Fruit fly (Drosophila melanogaster) whole organism, wandering third instar larva: ENCODE data around the gene CG10089.
A peak's percentile ranks its signal among the peaks of the same experiment; 100 is the strongest.

ENCODE experiments used
- Abd-B ChIP-seq: fragments of >200 bp; optimal IDR thresholded peaks from 2 replicates; lab custom pipeline; 2017; ENCODE audit warnings: missing biosample characterization, missing genetic modification characterization
- CG32264 ChIP-seq: fragments of 200-800 bp; sonication (Bioruptor generic); optimal IDR thresholded peaks from 2 replicates; lab custom pipeline; 2016; ENCODE audit warnings: missing biosample characterization, missing genetic modification characterization
- CG9705 ChIP-seq: fragments of 200-800 bp; sonication (Bioruptor generic); optimal IDR thresholded peaks from 2 replicates; lab custom pipeline; 2018; ENCODE audit warnings: missing biosample characterization, mild to moderate bottlenecking, missing genetic modification characterization
- CrebA ChIP-seq: fragments of 200-800 bp; sonication (Bioruptor generic); optimal IDR thresholded peaks from 2 replicates; lab custom pipeline; 2016; ENCODE audit warnings: missing biosample characterization, mild to moderate bottlenecking, missing genetic modification characterization, borderline replicate concordance
- Dfd ChIP-seq: fragments of >200 bp; optimal IDR thresholded peaks from 2 replicates; lab custom pipeline; 2017; ENCODE audit warnings: missing biosample characterization, missing genetic modification characterization
- Dif ChIP-seq: fragments of 200-275, 200-300 bp; sonication (Bioruptor generic); optimal IDR thresholded peaks from 2 replicates; lab custom pipeline; 2018; ENCODE audit warnings: missing biosample characterization, missing genetic modification characterization; ENCODE audit not compliant: partially characterized antibody
- GATAd ChIP-seq: sonication (Bioruptor generic); optimal IDR thresholded peaks from 2 replicates; lab custom pipeline; 2016; ENCODE audit warnings: missing biosample characterization, missing genetic modification characterization
- HLH106 ChIP-seq: fragments of 200-800 bp; optimal IDR thresholded peaks from 3 replicates; lab custom pipeline; 2019; ENCODE audit warnings: missing biosample characterization, mild to moderate bottlenecking, missing genetic modification characterization, moderate library complexity
- Hnf4 ChIP-seq: fragments of 200-800 bp; sonication (Bioruptor generic); optimal IDR thresholded peaks from 2 replicates; lab custom pipeline; 2016; ENCODE audit warnings: missing biosample characterization, mild to moderate bottlenecking, missing genetic modification characterization
- Hr78 ChIP-seq: fragments of >200 bp; optimal IDR thresholded peaks from 2 replicates; lab custom pipeline; 2017; ENCODE audit warnings: missing biosample characterization, missing genetic modification characterization
- Hr83 ChIP-seq: fragments of 200-300 bp; sonication (Bioruptor generic); optimal IDR thresholded peaks from 2 replicates; lab custom pipeline; 2016; ENCODE audit warnings: missing biosample characterization, mild to moderate bottlenecking, missing genetic modification characterization, moderate library complexity; ENCODE audit not compliant: poor library complexity, severe bottlenecking
- Jra ChIP-seq: sonication (Bioruptor generic); optimal IDR thresholded peaks from 2 replicates; lab custom pipeline; 2016; ENCODE audit warnings: missing biosample characterization, missing genetic modification characterization
- Mio ChIP-seq: sonication (Bioruptor generic); optimal IDR thresholded peaks from 2 replicates; lab custom pipeline; 2016; ENCODE audit warnings: missing biosample characterization, missing genetic modification characterization
- Myc ChIP-seq: fragments of >200 bp; optimal IDR thresholded peaks from 2 replicates; lab custom pipeline; 2017
- N ChIP-seq: fragments of >200 bp; optimal IDR thresholded peaks from 2 replicates; lab custom pipeline; 2018; ENCODE audit warnings: missing biosample characterization, missing external identifiers, missing genetic modification characterization
- OdsH ChIP-seq: fragments of 200-800 bp; sonication (Bioruptor generic); optimal IDR thresholded peaks from 2 replicates; lab custom pipeline; 2016; ENCODE audit warnings: missing biosample characterization, mild to moderate bottlenecking, missing genetic modification characterization
- Rel ChIP-seq, 2 experiments: fragments of 200-800 bp; sonication (Bioruptor generic) in 1 of 2; optimal IDR thresholded peaks; 2 replicates in 1 of 2; 3 replicates in 1 of 2; lab custom pipeline; 2016 to 2019; ENCODE audit warnings: mild to moderate bottlenecking in 2 of 2, missing biosample characterization in 2 of 2, missing genetic modification characterization in 2 of 2, moderate library complexity in 1 of 2
- Sp1 ChIP-seq: fragments of 200-800 bp; sonication (Bioruptor generic); optimal IDR thresholded peaks from 3 replicates; lab custom pipeline; 2019; ENCODE audit warnings: missing biosample characterization, mild to moderate bottlenecking, missing genetic modification characterization, moderate library complexity
- Vsx2 ChIP-seq: fragments of 200-300, 225-300 bp; sonication (Bioruptor generic); optimal IDR thresholded peaks from 2 replicates; lab custom pipeline; 2018; ENCODE audit warnings: missing biosample characterization, missing genetic modification characterization; ENCODE audit not compliant: partially characterized antibody
- br ChIP-seq: fragments of 200-800 bp; sonication (Bioruptor generic); optimal IDR thresholded peaks from 2 replicates; lab custom pipeline; 2016; ENCODE audit warnings: missing biosample characterization, missing genetic modification characterization
- brk ChIP-seq: fragments of 200-800 bp; sonication (Bioruptor generic); optimal IDR thresholded peaks from 2 replicates; lab custom pipeline; 2016; ENCODE audit warnings: missing biosample characterization, mild to moderate bottlenecking, missing genetic modification characterization
- dl ChIP-seq, 2 experiments: fragments of 175-275, 200-275 bp in 1 of 2; fragments of 200-275 bp in 1 of 2; sonication (Bioruptor generic); optimal IDR thresholded peaks; lab custom pipeline; 2018; ENCODE audit warnings: mild to moderate bottlenecking in 2 of 2, missing biosample characterization in 2 of 2, missing genetic modification characterization in 2 of 2, moderate library complexity in 2 of 2; ENCODE audit not compliant: partially characterized antibody in 2 of 2, insufficient read depth in 1 of 2
- dmrt93B ChIP-seq: fragments of 200-800 bp; sonication (Bioruptor generic); optimal IDR thresholded peaks from 2 replicates; lab custom pipeline; 2018; ENCODE audit warnings: missing biosample characterization, mild to moderate bottlenecking, missing genetic modification characterization
- dsf ChIP-seq: sonication (Bioruptor generic); optimal IDR thresholded peaks from 2 replicates; lab custom pipeline; 2016; ENCODE audit warnings: missing biosample characterization, missing genetic modification characterization, borderline replicate concordance
- ey ChIP-seq: fragments of 200-800 bp; sonication (Bioruptor generic); optimal IDR thresholded peaks from 2 replicates; lab custom pipeline; 2016; ENCODE audit warnings: missing biosample characterization, missing genetic modification characterization
- foxo ChIP-seq, 2 experiments: fragments of 200-800 bp; sonication (Bioruptor generic); optimal IDR thresholded peaks; 2 replicates in 1 of 2; 3 replicates in 1 of 2; lab custom pipeline; 2016 to 2017; ENCODE audit warnings: missing biosample characterization in 2 of 2, missing genetic modification characterization in 2 of 2
- fru ChIP-seq: fragments of 200-800 bp; sonication (Bioruptor generic); optimal IDR thresholded peaks from 3 replicates; lab custom pipeline; 2016; ENCODE audit warnings: missing biosample characterization, mild to moderate bottlenecking, missing genetic modification characterization
- h ChIP-seq: fragments of 200-800 bp; sonication (Bioruptor generic); optimal IDR thresholded peaks from 3 replicates; lab custom pipeline; 2016; ENCODE audit warnings: missing biosample characterization, mild to moderate bottlenecking, missing genetic modification characterization
- jim ChIP-seq: fragments of 175-275, 200-325 bp; sonication (Bioruptor generic); optimal IDR thresholded peaks from 2 replicates; lab custom pipeline; 2016; ENCODE audit warnings: missing biosample characterization, mild to moderate bottlenecking, missing genetic modification characterization
- lola ChIP-seq: fragments of >200 bp; optimal IDR thresholded peaks from 2 replicates; lab custom pipeline; 2017; ENCODE audit warnings: missing biosample characterization, missing genetic modification characterization
- pan ChIP-seq: fragments of >200 bp; optimal IDR thresholded peaks from 2 replicates; lab custom pipeline; 2017
- psq ChIP-seq: fragments of 200-800 bp; sonication (Bioruptor generic); optimal IDR thresholded peaks from 3 replicates; lab custom pipeline; 2017; ENCODE audit warnings: missing biosample characterization, mild to moderate bottlenecking, missing genetic modification characterization, moderate library complexity
- rgr ChIP-seq: fragments of 200-800 bp; sonication (Bioruptor generic); optimal IDR thresholded peaks from 3 replicates; lab custom pipeline; 2016; ENCODE audit warnings: missing biosample characterization, mild to moderate bottlenecking, missing genetic modification characterization
- sage ChIP-seq: fragments of 200-800 bp; sonication (Bioruptor generic); optimal IDR thresholded peaks from 2 replicates; lab custom pipeline; 2016; ENCODE audit warnings: missing biosample characterization, mild to moderate bottlenecking, missing genetic modification characterization
- sv ChIP-seq: fragments of 200-800 bp; sonication (Bioruptor generic); optimal IDR thresholded peaks from 3 replicates; lab custom pipeline; 2016; ENCODE audit warnings: missing biosample characterization, missing genetic modification characterization
- tai ChIP-seq: sonication (Bioruptor generic); optimal IDR thresholded peaks from 2 replicates; lab custom pipeline; 2016; ENCODE audit warnings: missing biosample characterization, missing genetic modification characterization
- usp ChIP-seq: fragments of >200 bp; optimal IDR thresholded peaks from 2 replicates; lab custom pipeline; 2017; ENCODE audit warnings: missing biosample characterization, missing genetic modification characterization
- woc ChIP-seq: sonication (Bioruptor generic); optimal IDR thresholded peaks from 2 replicates; lab custom pipeline; 2016; ENCODE audit warnings: missing biosample characterization, mild to moderate bottlenecking, missing genetic modification characterization

Gene CG10089

DNA sequence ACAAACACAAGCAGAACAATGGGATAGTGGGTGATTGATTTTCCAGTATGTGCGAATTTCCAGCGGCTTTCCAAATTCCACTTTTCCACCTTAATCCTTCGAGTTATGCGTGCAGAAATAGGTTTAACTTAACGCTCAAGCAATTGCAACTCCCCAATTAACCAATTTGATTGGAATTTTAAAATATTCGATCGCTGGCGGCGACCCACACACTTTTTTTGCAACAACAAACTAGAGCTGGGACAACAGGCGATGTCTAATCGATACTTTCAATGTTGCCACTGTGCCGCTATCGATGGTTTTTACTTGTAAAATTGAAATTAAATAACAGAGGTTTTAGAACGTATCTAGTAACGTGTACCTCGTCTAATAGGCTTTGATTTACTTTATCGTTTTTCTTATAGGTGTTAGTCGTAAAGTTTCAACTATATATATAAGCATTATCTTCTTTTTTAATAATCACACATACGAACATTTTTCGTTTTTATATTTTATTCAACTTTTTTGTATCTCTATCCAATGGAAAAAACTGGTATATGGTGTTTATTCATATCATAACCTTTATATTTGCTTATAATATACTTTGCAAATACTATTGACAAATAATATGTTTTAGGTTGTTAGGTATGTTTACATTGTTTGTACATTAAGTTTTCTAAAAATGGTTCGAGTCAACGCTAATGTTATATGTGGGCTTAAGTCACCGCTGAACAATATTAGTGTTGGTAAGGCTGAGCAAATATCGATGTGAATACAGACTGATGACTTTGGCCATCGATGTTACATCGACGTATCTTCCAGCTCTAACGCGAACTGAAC lies 11.7 kb upstream of the CG10089 start, which contains the start of the genes Abp1 and Tgi:
Abp1 (minus strand) TSS at position 240 of the 819 bp plus-strand sequence.
Tgi (plus strand) TSS at position 757 of the 819 bp plus-strand sequence.
- no peak for TF ChIP-seq ey
- TF ChIP-seq woc, result peak; percentile 14
- TF ChIP-seq dmrt93B (GFP tag; lab: Kevin White, UChicago), result no peak
- TF ChIP-seq N (GFP tag; lab: Kevin White, UChicago), result no peak
- no peak for TF ChIP-seq jim (GFP tag; lab: Kevin White, UChicago)
- TF ChIP-seq dsf (GFP tag; lab: Kevin White, UChicago), result peak; percentile 11
- peak; percentile 65 for TF ChIP-seq Hnf4
- TF ChIP-seq Sp1 (GFP tag; lab: Kevin White, UChicago), result no peak
- TF ChIP-seq h, result peak; percentile 26
- TF ChIP-seq brk (GFP tag; lab: Kevin White, UChicago), result peak; percentile 52
- no peak for TF ChIP-seq CrebA (GFP tag; lab: Kevin White, UChicago)
- TF ChIP-seq Hr78 (GFP tag; lab: Kevin White, UChicago), result no peak
- TF ChIP-seq Vsx2, result no peak
- TF ChIP-seq Jra, result peak; percentile 55
- TF ChIP-seq lola, result no peak
- TF ChIP-seq Myc (lab: Kevin White, UChicago), result no peak
- no peak for TF ChIP-seq Mio (GFP tag; lab: Kevin White, UChicago)
- peak; percentile 3 for TF ChIP-seq fru
- TF ChIP-seq tai (GFP tag; lab: Kevin White, UChicago), result no peak
- no peak for TF ChIP-seq CG9705 (GFP tag; lab: Kevin White, UChicago)
- TF ChIP-seq rgr (GFP tag; lab: Kevin White, UChicago), result peak; percentile 47
- TF ChIP-seq Dif (GFP tag; lab: Kevin White, UChicago), result no peak
- no peak for TF ChIP-seq br (GFP tag; lab: Kevin White, UChicago)
- TF ChIP-seq CG32264, result no peak
- no peak for TF ChIP-seq psq (GFP tag; lab: Kevin White, UChicago)
- TF ChIP-seq usp, result no peak
- no peak for TF ChIP-seq Rel (GFP tag; optimal IDR thresholded peaks at IDR 0.05; lab: Kevin White, UChicago)
- peak; percentile 5 for TF ChIP-seq Rel (tag; optimal IDR thresholded peaks at IDR 0.05; lab: Kevin White, UChicago)
- no peak for TF ChIP-seq OdsH (GFP tag; lab: Kevin White, UChicago)
- TF ChIP-seq pan, result no peak
- peak; percentile 61 for TF ChIP-seq Hr83 (GFP tag; lab: Kevin White, UChicago)
- TF ChIP-seq sage, result no peak
- TF ChIP-seq HLH106 (tag; lab: Kevin White, UChicago), result no peak
- no peak for TF ChIP-seq GATAd (GFP tag; lab: Kevin White, UChicago)
- TF ChIP-seq foxo (GFP tag; optimal IDR thresholded peaks at IDR 0.05; lab: Kevin White, UChicago), result peak in 1 of 2 experiments; percentile 26
- TF ChIP-seq dl (GFP tag; optimal IDR thresholded peaks at IDR 0.05; lab: Kevin White, UChicago; ENCODE audit: insufficient read depth in 1 of 2, partially characterized antibody in 2 of 2), result no peak
- no peak for TF ChIP-seq Abd-B (GFP tag; lab: Kevin White, UChicago)
- no peak for TF ChIP-seq Dfd (GFP tag; lab: Kevin White, UChicago)
- TF ChIP-seq sv (GFP tag; lab: Kevin White, UChicago), result no peak

DNA sequence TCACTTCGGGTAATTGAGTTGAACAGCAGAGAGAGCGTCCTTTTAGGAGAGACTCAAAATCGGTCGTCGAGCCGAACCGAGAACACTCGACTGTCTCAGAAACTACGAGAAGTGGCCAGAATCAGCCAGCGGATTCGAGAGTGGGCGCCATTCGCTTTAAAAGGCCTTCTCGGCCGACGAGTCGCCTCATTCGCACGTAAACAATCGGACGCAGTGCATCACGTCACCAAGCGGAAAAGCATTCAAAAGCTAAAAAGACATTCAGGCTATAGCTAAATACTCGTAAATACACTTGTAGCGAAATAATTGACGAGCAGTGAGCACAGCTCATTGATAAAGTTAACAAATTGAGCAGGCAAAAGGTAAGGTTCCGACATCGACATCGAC lies 5.6 kb upstream of the CG10089 start:
- no peak for TF ChIP-seq psq (GFP tag; lab: Kevin White, UChicago)
- no peak for TF ChIP-seq Rel (GFP tag; optimal IDR thresholded peaks at IDR 0.05; lab: Kevin White, UChicago)
- TF ChIP-seq Rel (tag; optimal IDR thresholded peaks at IDR 0.05; lab: Kevin White, UChicago), result peak; percentile 16
